Worm (Caenorhabditis elegans) whole organism, late embryonic: Measurements from ENCODE around the gene ztf-31.

Experiments
- fkh-10 ChIP-seq: fragments of 150-350 bp; optimal IDR thresholded peaks from 2 replicates; lab custom pipeline; 2014; ENCODE audit warnings: missing biosample characterization, missing genetic modification reagents, missing genetic modification characterization
- hlh-6 ChIP-seq: sonication (generic microtip); optimal IDR thresholded peaks from 2 replicates; lab custom pipeline; 2016; ENCODE audit warnings: missing genotype, missing genetic modification characterization, missing compliant biosample characterization
- pha-4 ChIP-seq: fragments of 150-350 bp; optimal IDR thresholded peaks from 2 replicates; lab custom pipeline; 2018; ENCODE audit warnings: missing biosample characterization, missing genetic modification reagents, missing genetic modification characterization
- sox-2 ChIP-seq: fragments of 200-800 bp; sonication (Bioruptor generic); IDR thresholded peaks from 2 replicates; pipeline ENCODE4 v1.3.6; 2022; ENCODE audit warnings: missing genetic modification reagents, missing genetic modification characterization, missing compliant biosample characterization
- unc-55 ChIP-seq: sonication (generic microtip); optimal IDR thresholded peaks from 2 replicates; lab custom pipeline; 2017; ENCODE audit warnings: missing biosample characterization, missing genetic modification reagents, missing genetic modification characterization
- unc-86 ChIP-seq: sonication (generic microtip); optimal IDR thresholded peaks from 2 replicates; lab custom pipeline; 2016; ENCODE audit warnings: missing genetic modification characterization, missing compliant biosample characterization

DNA sequence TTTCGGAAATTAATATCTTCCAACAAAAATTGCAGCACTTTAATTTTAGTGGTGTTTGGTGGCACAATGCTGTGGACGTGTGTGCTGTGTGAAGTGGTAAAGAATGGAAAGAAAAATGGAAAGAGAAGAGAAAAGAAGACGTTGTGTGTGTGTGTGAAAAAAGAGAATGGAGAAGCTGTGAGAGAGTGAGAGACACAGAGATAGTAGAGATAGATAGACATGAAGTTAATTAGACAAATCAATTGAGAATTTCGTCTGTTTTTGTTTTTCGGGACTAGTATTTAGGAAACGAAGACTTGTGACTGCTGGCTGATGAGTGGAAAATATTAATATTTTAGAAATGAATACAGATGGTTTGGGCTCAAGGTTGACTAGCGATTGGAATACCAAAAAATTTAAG lies 50.1 kb downstream of the ztf-31 start:
- no peak for TF ChIP-seq unc-86
- TF ChIP-seq hlh-6, result no peak
- TF ChIP-seq sox-2 (GFP tag; lab: Robert Waterston, UW), result no peak
- no peak for TF ChIP-seq fkh-10 (GFP tag; lab: Kevin White, UChicago)
- TF ChIP-seq unc-55 (GFP tag; lab: Kevin White, UChicago), result no peak
- no peak for TF ChIP-seq pha-4
